Worm (Caenorhabditis elegans) whole organism, midembryonic: ENCODE data around the gene apc-2.

ENCODE experiments used
- T22C8.4 ChIP-seq: fragments of 200-800 bp; sonication (Bioruptor generic); IDR thresholded peaks from 2 replicates; pipeline ENCODE4 v1.3.6; 2022; ENCODE audit warnings: missing genetic modification characterization, missing compliant biosample characterization
- cog-1 ChIP-seq: sonication (generic microtip); optimal IDR thresholded peaks from 2 replicates; lab custom pipeline; 2016; ENCODE audit warnings: missing genetic modification characterization, missing compliant biosample characterization
- flt-1 ChIP-seq: fragments of 200-800 bp; sonication (Bioruptor generic); IDR thresholded peaks from 2 replicates; pipeline ENCODE4 v1.3.6; 2022; ENCODE audit warnings: missing genetic modification characterization, missing compliant biosample characterization
- klf-2 ChIP-seq: fragments of 200-800 bp; sonication (Bioruptor generic); conservative IDR thresholded peaks from 2 replicates; pipeline ENCODE4 v1.3.6; 2022; ENCODE audit warnings: missing genetic modification reagents, missing genetic modification characterization, missing compliant biosample characterization
- med-1 ChIP-seq: sonication (generic microtip); optimal IDR thresholded peaks from 2 replicates; lab custom pipeline; 2017; ENCODE audit warnings: missing genetic modification characterization, mild to moderate bottlenecking, missing compliant biosample characterization, antibody characterized with exemption, missing genetic modification reagents; ENCODE audit not compliant: insufficient read depth
- ref-1 ChIP-seq: fragments of 200-800 bp; sonication (Bioruptor generic); conservative IDR thresholded peaks from 2 replicates; pipeline ENCODE4 v1.3.6; 2022; ENCODE audit warnings: missing genetic modification reagents, missing genetic modification characterization, missing compliant biosample characterization
- tab-1 ChIP-seq: fragments of 200-800 bp; sonication (Bioruptor generic); IDR thresholded peaks from 2 replicates; pipeline ENCODE4 v1.3.6; 2022; ENCODE audit warnings: missing genetic modification characterization, missing compliant biosample characterization
- ztf-23 ChIP-seq: fragments of 200-800 bp; sonication (Bioruptor generic); IDR thresholded peaks from 2 replicates; pipeline ENCODE4 v1.3.6; 2022; ENCODE audit warnings: missing genetic modification reagents, missing genetic modification characterization, missing compliant biosample characterization
- ztf-29 ChIP-seq: fragments of 200-800 bp; sonication (Bioruptor generic); IDR thresholded peaks from 2 replicates; pipeline ENCODE4 v1.3.6; 2022; ENCODE audit warnings: missing genetic modification reagents, missing genetic modification characterization, missing compliant biosample characterization

apc-2 gene

ce11 chrIII:8044717-8045116 lies 35.7 kb upstream of the apc-2 start, which contains the start of gene spcs-3:
Gene spcs-3 (plus strand): TSS chrIII:8045017.
- TF ChIP-seq ztf-23 (GFP tag; lab: Robert Waterston, UW) = no peak

- TF ChIP-seq klf-2 (GFP tag; lab: Robert Waterston, UW) (no peak), T22C8.4 (no peak), med-1 (no peak), ztf-29 (no peak), tab-1 (no peak), ztf-23 (GFP tag; lab: Robert Waterston, UW) (no peak), ref-1 (no peak)
Measured at ce11 chrIII:8045734-8046133, 34.7 kb upstream of the apc-2 start, which contains the start of gene K12H4.3. Gene K12H4.3 (plus strand): TSS chrIII:8046034.

ce11 chrIII:8047412-8047811 lies 33.0 kb upstream of the apc-2 start, which contains the start of gene K12H4.2:
Gene K12H4.2 (plus strand): TSS chrIII:8047712.
- no peak for TF ChIP-seq ref-1
- no peak for TF ChIP-seq klf-2 (GFP tag; lab: Robert Waterston, UW)
- no peak for TF ChIP-seq med-1
- TF ChIP-seq ztf-29 = no peak
- TF ChIP-seq flt-1 (GFP tag; lab: Robert Waterston, UW) = no peak
- no peak for TF ChIP-seq ztf-23 (GFP tag; lab: Robert Waterston, UW)
- TF ChIP-seq tab-1 = no peak
- TF ChIP-seq cog-1 (tag; lab: Kevin White, UChicago) = no peak
- no peak for TF ChIP-seq T22C8.4

- no peak for TF ChIP-seq klf-2 (GFP tag; lab: Robert Waterston, UW)
- no peak for TF ChIP-seq ztf-23 (GFP tag; lab: Robert Waterston, UW)
- no peak for TF ChIP-seq cog-1 (tag; lab: Kevin White, UChicago)
- no peak for TF ChIP-seq T22C8.4
- no peak for TF ChIP-seq tab-1
- no peak for TF ChIP-seq ztf-29
- no peak for TF ChIP-seq med-1
- no peak for TF ChIP-seq ref-1
- TF ChIP-seq flt-1 (GFP tag; lab: Robert Waterston, UW) = no peak
Measured at ce11 chrIII:8050944-8051343, 29.5 kb upstream of the apc-2 start, which contains the start of gene K12H4.7. Gene K12H4.7 (minus strand): TSS chrIII:8051081.

- no peak for TF ChIP-seq ref-1
- no peak for TF ChIP-seq klf-2 (GFP tag; lab: Robert Waterston, UW)
Measured at ce11 chrIII:8051838-8052237, 28.6 kb upstream of the apc-2 start.

ce11 chrIII:8061114-8061513 lies 19.3 kb upstream of the apc-2 start:
- TF ChIP-seq ref-1 (no peak), klf-2 (GFP tag; lab: Robert Waterston, UW) (no peak), med-1 (no peak), cog-1 (tag; lab: Kevin White, UChicago) (no peak), T22C8.4 (no peak), tab-1 (no peak), ztf-23 (GFP tag; lab: Robert Waterston, UW) (no peak), flt-1 (GFP tag; lab: Robert Waterston, UW) (no peak), ztf-29 (no peak)

- TF ChIP-seq klf-2 (GFP tag; lab: Robert Waterston, UW) (no peak), tab-1 (no peak), ztf-29 (0 out of 2 replicates have a peak, but pooled peaks have one; percentile 31), T22C8.4 (no peak), med-1 (no peak), cog-1 (tag; lab: Kevin White, UChicago) (no peak)
Measured at ce11 chrIII:8063659-8064058, 16.8 kb upstream of the apc-2 start.

- no peak for TF ChIP-seq ref-1
- no peak for TF ChIP-seq ztf-29
- no peak for TF ChIP-seq klf-2 (GFP tag; lab: Robert Waterston, UW)
- TF ChIP-seq T22C8.4 = no peak
- no peak for TF ChIP-seq med-1
- TF ChIP-seq tab-1 = no peak
- no peak for TF ChIP-seq cog-1 (tag; lab: Kevin White, UChicago)
- no peak for TF ChIP-seq ztf-23 (GFP tag; lab: Robert Waterston, UW)
- no peak for TF ChIP-seq flt-1 (GFP tag; lab: Robert Waterston, UW)
Measured at ce11 chrIII:8065101-8065500, 15.3 kb upstream of the apc-2 start.

- TF ChIP-seq med-1 (no peak), cog-1 (tag; lab: Kevin White, UChicago) (no peak), ref-1 (no peak), flt-1 (GFP tag; lab: Robert Waterston, UW) (no peak), ztf-23 (GFP tag; lab: Robert Waterston, UW) (no peak), klf-2 (GFP tag; lab: Robert Waterston, UW) (no peak), tab-1 (no peak)
Measured at ce11 chrIII:8066989-8067388, 13.4 kb upstream of the apc-2 start, which contains the start of gene pros-1. Gene pros-1 (plus strand): TSS chrIII:8067289.

- no peak for TF ChIP-seq flt-1 (GFP tag; lab: Robert Waterston, UW)
- no peak for TF ChIP-seq cog-1 (tag; lab: Kevin White, UChicago)
- TF ChIP-seq tab-1 = no peak
- no peak for TF ChIP-seq klf-2 (GFP tag; lab: Robert Waterston, UW)
- no peak for TF ChIP-seq ztf-23 (GFP tag; lab: Robert Waterston, UW)
- no peak for TF ChIP-seq med-1
- TF ChIP-seq ref-1 = no peak
- TF ChIP-seq ztf-29 = no peak
- TF ChIP-seq T22C8.4 = no peak
Measured at ce11 chrIII:8067798-8068197, 12.6 kb upstream of the apc-2 start.

- TF ChIP-seq ztf-23 (GFP tag; lab: Robert Waterston, UW) (no peak), med-1 (no peak), klf-2 (GFP tag; lab: Robert Waterston, UW) (no peak), flt-1 (GFP tag; lab: Robert Waterston, UW) (peak; percentile 80), ztf-29 (no peak), ref-1 (no peak), T22C8.4 (no peak)
Measured at ce11 chrIII:8069206-8069605, 11.2 kb upstream of the apc-2 start.
